Fruit fly (Drosophila melanogaster): Measurements from ENCODE around the gene CG34238.

- TF ChIP-seq D1 (tag; optimal IDR thresholded peaks at IDR 0.05) (no peak), CG32121 (GFP tag; IDR thresholded peaks at IDR 0.05) (no peak), gl (tag; optimal IDR thresholded peaks at IDR 0.05) (no peak)
These were observed 43.5 kb downstream of the CG34238 start for dm6 chr3L:10669592-10670400.
